Worm (Caenorhabditis elegans): Measurements from ENCODE around the gene him-8.

The him-8 gene

DNA sequence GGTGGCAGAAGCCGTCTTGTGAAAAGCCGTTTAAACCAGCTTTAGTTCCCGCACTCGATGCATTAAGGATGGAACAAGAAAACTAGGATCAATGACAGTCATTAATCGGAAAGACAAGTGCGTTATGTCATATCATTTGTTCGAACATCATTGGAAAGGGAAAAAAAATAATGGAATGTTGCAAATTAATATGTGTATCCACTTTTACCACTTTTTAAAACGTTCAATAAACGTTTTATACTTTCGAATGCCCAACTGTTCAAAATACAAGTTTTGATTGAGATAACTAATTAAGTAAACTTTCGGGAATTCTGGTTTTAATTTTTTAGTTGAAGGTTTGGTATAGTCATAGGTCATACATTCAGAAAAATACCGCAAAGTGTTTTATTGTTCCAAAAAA lies 46.6 kb upstream of the him-8 start, which contains the start of gene C02F4.4:
TSS of gene C02F4.4 (minus strand) at position 101 of the 400 bp plus-strand sequence.
- TF ChIP-seq hlh-30 (tag; optimal IDR thresholded peaks at IDR 0.05; ENCODE audit: insufficient read depth) (no peak), hlh-11 (tag; optimal IDR thresholded peaks at IDR 0.05) (no peak), nhr-11 (tag; optimal IDR thresholded peaks at IDR 0.05) (no peak)

- no peak for TF ChIP-seq F37D6.2 (tag; optimal IDR thresholded peaks at IDR 0.05)
- TF ChIP-seq saeg-2 (GFP tag; IDR thresholded peaks at IDR 0.05), result no peak
These were observed 43.1 kb upstream of the him-8 start for ce11 chrIV:10518652-10519051.

ce11 chrIV:10521106-10521505 lies 40.6 kb upstream of the him-8 start, which contains the start of gene cal-4:
Gene cal-4 (plus strand): TSS chrIV:10521406.
- TF ChIP-seq duxl-1 (tag; optimal IDR thresholded peaks at IDR 0.05; ENCODE audit: poor library complexity) (no peak), aha-1 (tag) (peak; percentile 57), lsy-2 (tag; optimal IDR thresholded peaks at IDR 0.05) (no peak), nhr-11 (tag; optimal IDR thresholded peaks at IDR 0.05) (no peak), set-16 (GFP tag; IDR thresholded peaks at IDR 0.05) (no peak), F49E8.2 (tag; optimal IDR thresholded peaks at IDR 0.05; ENCODE audit: borderline replicate concordance) (no peak), unc-130 (GFP tag; optimal IDR thresholded peaks at IDR 0.05) (no peak)

DNA sequence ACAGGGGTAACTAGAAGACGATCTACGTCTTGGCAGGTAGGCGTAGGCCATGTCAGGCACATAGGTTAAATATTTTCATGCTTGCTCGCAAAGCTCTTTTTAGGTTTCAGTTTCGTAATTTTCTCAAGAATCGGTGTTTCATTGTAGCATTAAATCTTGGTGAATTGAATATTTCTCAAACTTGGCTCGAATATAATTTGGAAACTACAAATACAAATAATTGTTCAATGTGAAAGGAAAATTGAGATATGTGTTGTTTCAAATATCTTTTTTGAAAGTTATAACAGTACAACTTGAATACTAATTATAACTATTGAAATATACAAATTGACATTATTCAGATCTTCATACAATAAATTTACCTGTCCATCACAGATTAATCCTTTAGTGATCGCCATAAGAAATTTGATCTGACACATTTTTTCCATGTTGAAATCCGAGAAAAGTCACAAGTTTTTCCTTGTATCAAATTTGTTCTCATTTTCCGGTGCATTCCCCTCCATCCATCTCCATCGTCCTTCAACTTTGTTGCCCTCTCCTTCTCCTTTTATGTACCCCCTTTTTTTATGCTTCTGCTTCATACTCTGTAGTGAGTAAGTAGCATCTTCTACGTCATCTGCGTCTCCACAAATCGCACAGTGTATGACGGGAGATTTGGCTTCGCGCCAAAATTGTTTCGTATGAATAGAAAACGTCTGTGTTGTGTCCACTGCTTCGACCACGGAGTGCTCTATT lies 37.4 kb upstream of the him-8 start, which contains the start of gene C02F4.5:
TSS of gene C02F4.5 (minus strand) at position 51 of the 735 bp plus-strand sequence.
- TF ChIP-seq aha-1 (tag) (peak; percentile 57), Y48G9A.11 (GFP tag; IDR thresholded peaks at IDR 0.05) (0 out of 2 replicates have a peak, but pooled peaks have one; percentile 20), D1046.2 (GFP tag; IDR thresholded peaks at IDR 0.05) (no peak), fkh-10 (GFP tag; optimal IDR thresholded peaks at IDR 0.05) (peak; percentile 49), ceh-20 (GFP tag; IDR thresholded peaks at IDR 0.05) (no peak)

ce11 chrIV:10530648-10531047 lies 31.1 kb upstream of the him-8 start, which contains the start of gene T07G12.2:
Gene T07G12.2 (plus strand): TSS chrIV:10530709.
- TF ChIP-seq dve-1 (tag; optimal IDR thresholded peaks at IDR 0.05; ENCODE audit: insufficient read depth) (no peak), lim-7 (GFP tag; IDR thresholded peaks at IDR 0.05) (no peak), aha-1 (tag) (peak; percentile 95), dmd-6 (GFP tag; IDR thresholded peaks at IDR 0.05) (no peak), pha-4 (GFP tag; IDR thresholded peaks at IDR 0.05) (no peak), pha-4 (tag; optimal IDR thresholded peaks at IDR 0.05) (no peak)

ce11 chrIV:10533639-10534038 lies 28.1 kb upstream of the him-8 start, which contains the start of gene T07G12.3:
Gene T07G12.3 (plus strand): TSS chrIV:10533939.
- TF ChIP-seq dmd-6 (GFP tag; IDR thresholded peaks at IDR 0.05) (no peak), egl-43 (GFP tag; IDR thresholded peaks at IDR 0.05) (no peak), D1046.2 (GFP tag; IDR thresholded peaks at IDR 0.05) (no peak), zag-1 (tag; optimal IDR thresholded peaks at IDR 0.05) (no peak), nhr-42 (GFP tag; IDR thresholded peaks at IDR 0.05) (no peak), unc-130 (GFP tag; optimal IDR thresholded peaks at IDR 0.05) (no peak), attf-4 (tag; optimal IDR thresholded peaks at IDR 0.05) (no peak), zip-2 (tag; optimal IDR thresholded peaks at IDR 0.05) (no peak), madf-5 (GFP tag; IDR thresholded peaks at IDR 0.05) (no peak), fkh-10 (GFP tag; optimal IDR thresholded peaks at IDR 0.05) (no peak), zfp-2 (tag; optimal IDR thresholded peaks at IDR 0.05) (no peak), T20F7.1 (GFP tag; optimal IDR thresholded peaks at IDR 0.05) (no peak), dmd-9 (GFP tag; IDR thresholded peaks at IDR 0.05) (no peak), gei-8 (GFP tag; optimal IDR thresholded peaks at IDR 0.05) (no peak), nhr-41 (GFP tag; IDR thresholded peaks at IDR 0.05) (no peak), nhr-11 (tag; optimal IDR thresholded peaks at IDR 0.05) (no peak), ceh-82 (tag; optimal IDR thresholded peaks at IDR 0.05) (no peak), unc-62 (GFP tag; optimal IDR thresholded peaks at IDR 0.05 in 1 of 2) (no peak), unc-62 (tag; optimal IDR thresholded peaks at IDR 0.05) (no peak)

Data from whole organism, L4 larva.